Fruit fly (Drosophila melanogaster): Measurements from ENCODE around the gene CG31921.
A peak's percentile ranks its signal among the peaks of the same experiment; 100 is the strongest.

Gene CG31921

dm6 chr2L:299038-299437, 33.1 kb downstream of the CG31921 start:
- TF ChIP-seq Hr96 (GFP tag; optimal IDR thresholded peaks at IDR 0.05) (no peak), CG1620 (GFP tag; optimal IDR thresholded peaks at IDR 0.05) (no peak), kay (GFP tag; ENCODE audit: borderline replicate concordance) (no peak), CG33017 (tag; optimal IDR thresholded peaks at IDR 0.05) (no peak), CG12768 (GFP tag; optimal IDR thresholded peaks at IDR 0.05) (no peak), tj (GFP tag; optimal IDR thresholded peaks at IDR 0.05) (no peak), cnc (optimal IDR thresholded peaks at IDR 0.05) (no peak), CG7101 (tag; optimal IDR thresholded peaks at IDR 0.05) (no peak), Clk (GFP tag; optimal IDR thresholded peaks at IDR 0.05) (no peak), bab1 (GFP tag; optimal IDR thresholded peaks at IDR 0.05) (no peak), toe (GFP tag; optimal IDR thresholded peaks at IDR 0.05) (no peak), Mnt (GFP tag; optimal IDR thresholded peaks at IDR 0.05) (no peak), CG5204 (GFP tag; optimal IDR thresholded peaks at IDR 0.05) (no peak), Crg-1 (GFP tag; optimal IDR thresholded peaks at IDR 0.05) (no peak), ovo (GFP tag; optimal IDR thresholded peaks at IDR 0.05) (no peak), CG7045 (GFP tag; optimal IDR thresholded peaks at IDR 0.05) (no peak), CG11617 (GFP tag; optimal IDR thresholded peaks at IDR 0.05) (no peak), CG14711 (tag; optimal IDR thresholded peaks at IDR 0.05) (no peak), pad (GFP tag; optimal IDR thresholded peaks at IDR 0.05) (no peak)

- no peak for TF ChIP-seq toe (GFP tag; optimal IDR thresholded peaks at IDR 0.05)
- TF ChIP-seq cic (GFP tag; optimal IDR thresholded peaks at IDR 0.05): peak; percentile 32
- TF ChIP-seq tj (GFP tag; optimal IDR thresholded peaks at IDR 0.05): peak; percentile 16
- TF ChIP-seq ovo (GFP tag; optimal IDR thresholded peaks at IDR 0.05): no peak
These were observed 33.9 kb downstream of the CG31921 start for dm6 chr2L:298285-298644.

dm6 chr2L:297480-298284, 34.5 kb downstream of the CG31921 start, which contains the start of gene Pi3K21B:
Pi3K21B (plus strand) TSS chr2L:297880.
- TF ChIP-seq Mnt (GFP tag; optimal IDR thresholded peaks at IDR 0.05): peak; percentile 96
- peak; percentile 63 for TF ChIP-seq cic (GFP tag; optimal IDR thresholded peaks at IDR 0.05)
- peak; percentile 99 for TF ChIP-seq CG1620 (GFP tag; optimal IDR thresholded peaks at IDR 0.05)
- peak; percentile 62 for TF ChIP-seq tj (GFP tag; optimal IDR thresholded peaks at IDR 0.05)
- TF ChIP-seq CG7045 (GFP tag; optimal IDR thresholded peaks at IDR 0.05): peak; percentile 96
- peak; percentile 86 for TF ChIP-seq bab1 (GFP tag; optimal IDR thresholded peaks at IDR 0.05)
- peak; percentile 94 for TF ChIP-seq Clk (GFP tag; optimal IDR thresholded peaks at IDR 0.05)
- TF ChIP-seq ovo (GFP tag; optimal IDR thresholded peaks at IDR 0.05): peak; percentile 96
- TF ChIP-seq cnc (optimal IDR thresholded peaks at IDR 0.05): no peak
- peak; percentile 94 for TF ChIP-seq CG7101 (tag; optimal IDR thresholded peaks at IDR 0.05)
- TF ChIP-seq CG11617 (GFP tag; optimal IDR thresholded peaks at IDR 0.05): peak; percentile 96
- peak; percentile 97 for TF ChIP-seq Hr96 (GFP tag; optimal IDR thresholded peaks at IDR 0.05)
- TF ChIP-seq CG5204 (GFP tag; optimal IDR thresholded peaks at IDR 0.05): no peak
- peak; percentile 99 for TF ChIP-seq Crg-1 (GFP tag; optimal IDR thresholded peaks at IDR 0.05)
- TF ChIP-seq CG12768 (GFP tag; optimal IDR thresholded peaks at IDR 0.05): peak; percentile 97
- TF ChIP-seq CG14711 (tag; optimal IDR thresholded peaks at IDR 0.05): peak; percentile 94
- peak; percentile 93 for TF ChIP-seq CG33017 (tag; optimal IDR thresholded peaks at IDR 0.05)
- TF ChIP-seq pad (GFP tag; optimal IDR thresholded peaks at IDR 0.05): peak; percentile 90
- no peak for TF ChIP-seq kay (GFP tag; ENCODE audit: borderline replicate concordance)
- TF ChIP-seq toe (GFP tag; optimal IDR thresholded peaks at IDR 0.05): peak; percentile 96

- peak; percentile 62 for TF ChIP-seq tj (GFP tag; optimal IDR thresholded peaks at IDR 0.05)
- peak; percentile 98 for TF ChIP-seq CG14711 (tag; optimal IDR thresholded peaks at IDR 0.05)
- TF ChIP-seq bab1 (GFP tag; optimal IDR thresholded peaks at IDR 0.05): peak; percentile 17
- TF ChIP-seq CG1620 (GFP tag; optimal IDR thresholded peaks at IDR 0.05): peak; percentile 14
- TF ChIP-seq CG7045 (GFP tag; optimal IDR thresholded peaks at IDR 0.05): no peak
- TF ChIP-seq toe (GFP tag; optimal IDR thresholded peaks at IDR 0.05): no peak
- TF ChIP-seq Hr96 (GFP tag; optimal IDR thresholded peaks at IDR 0.05): no peak
- TF ChIP-seq CG12768 (GFP tag; optimal IDR thresholded peaks at IDR 0.05): peak; percentile 5
- TF ChIP-seq CG7101 (tag; optimal IDR thresholded peaks at IDR 0.05): peak; percentile 54
- TF ChIP-seq CG11617 (GFP tag; optimal IDR thresholded peaks at IDR 0.05): peak; percentile 30
- TF ChIP-seq pad (GFP tag; optimal IDR thresholded peaks at IDR 0.05): peak; percentile 9
- no peak for TF ChIP-seq cnc (optimal IDR thresholded peaks at IDR 0.05)
- TF ChIP-seq CG5204 (GFP tag; optimal IDR thresholded peaks at IDR 0.05): no peak
- TF ChIP-seq CG33017 (tag; optimal IDR thresholded peaks at IDR 0.05): no peak
- TF ChIP-seq Mnt (GFP tag; optimal IDR thresholded peaks at IDR 0.05): peak; percentile 49
- no peak for TF ChIP-seq Clk (GFP tag; optimal IDR thresholded peaks at IDR 0.05)
- TF ChIP-seq cic (GFP tag; optimal IDR thresholded peaks at IDR 0.05): no peak
- TF ChIP-seq Crg-1 (GFP tag; optimal IDR thresholded peaks at IDR 0.05): peak; percentile 4
- no peak for TF ChIP-seq kay (GFP tag; ENCODE audit: borderline replicate concordance)
- no peak for TF ChIP-seq ovo (GFP tag; optimal IDR thresholded peaks at IDR 0.05)
These were observed 37.4 kb downstream of the CG31921 start, which contains the start of the genes U2af38 and Stip1 for dm6 chr2L:294452-295362. U2af38 (minus strand) TSS chr2L:294681. Stip1 (plus strand) TSS chr2L:295122.

- TF ChIP-seq Hr96 (GFP tag; optimal IDR thresholded peaks at IDR 0.05): no peak
- TF ChIP-seq CG33017 (tag; optimal IDR thresholded peaks at IDR 0.05): no peak
- TF ChIP-seq Mnt (GFP tag; optimal IDR thresholded peaks at IDR 0.05): no peak
- no peak for TF ChIP-seq CG12768 (GFP tag; optimal IDR thresholded peaks at IDR 0.05)
- no peak for TF ChIP-seq CG1620 (GFP tag; optimal IDR thresholded peaks at IDR 0.05)
- no peak for TF ChIP-seq cnc (optimal IDR thresholded peaks at IDR 0.05)
- TF ChIP-seq toe (GFP tag; optimal IDR thresholded peaks at IDR 0.05): no peak
- no peak for TF ChIP-seq Clk (GFP tag; optimal IDR thresholded peaks at IDR 0.05)
- no peak for TF ChIP-seq ovo (GFP tag; optimal IDR thresholded peaks at IDR 0.05)
- TF ChIP-seq pad (GFP tag; optimal IDR thresholded peaks at IDR 0.05): no peak
- TF ChIP-seq bab1 (GFP tag; optimal IDR thresholded peaks at IDR 0.05): no peak
- no peak for TF ChIP-seq CG14711 (tag; optimal IDR thresholded peaks at IDR 0.05)
- no peak for TF ChIP-seq cic (GFP tag; optimal IDR thresholded peaks at IDR 0.05)
- no peak for TF ChIP-seq CG7045 (GFP tag; optimal IDR thresholded peaks at IDR 0.05)
- no peak for TF ChIP-seq CG7101 (tag; optimal IDR thresholded peaks at IDR 0.05)
- TF ChIP-seq CG11617 (GFP tag; optimal IDR thresholded peaks at IDR 0.05): no peak
- TF ChIP-seq kay (GFP tag; ENCODE audit: borderline replicate concordance): no peak
- TF ChIP-seq Crg-1 (GFP tag; optimal IDR thresholded peaks at IDR 0.05): no peak
These were observed 39.8 kb downstream of the CG31921 start, which contains the start of gene CG11562 for dm6 chr2L:292301-292700. CG11562 (plus strand) TSS chr2L:292419.
